Fruit fly (Drosophila melanogaster): ENCODE measurements around the gene CG9586.

CG9586 gene

DNA sequence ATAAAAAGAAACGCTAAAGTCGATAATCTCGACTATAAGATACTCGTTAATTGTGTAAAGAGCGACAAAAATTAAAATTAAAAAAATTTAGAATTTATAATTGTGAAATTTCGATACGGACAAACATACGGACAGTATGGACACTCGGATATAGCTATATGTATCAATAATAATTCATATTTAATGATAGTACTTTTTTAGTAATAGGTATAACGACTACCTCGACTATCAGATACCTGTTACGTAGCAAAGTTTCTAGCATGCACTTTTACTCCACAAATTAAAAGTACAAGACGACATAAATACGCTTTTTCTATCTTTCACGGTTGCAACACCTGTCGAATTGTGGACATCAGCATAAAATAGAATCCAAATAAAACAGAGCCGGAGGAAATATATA, 6.6 kb upstream of the CG9586 start:
- TF ChIP-seq pan (optimal IDR thresholded peaks at IDR 0.05) (no peak), psq (optimal IDR thresholded peaks at IDR 0.05) (no peak), Dll (optimal IDR thresholded peaks at IDR 0.05) (no peak), usp (GFP tag; optimal IDR thresholded peaks at IDR 0.05) (no peak)

DNA sequence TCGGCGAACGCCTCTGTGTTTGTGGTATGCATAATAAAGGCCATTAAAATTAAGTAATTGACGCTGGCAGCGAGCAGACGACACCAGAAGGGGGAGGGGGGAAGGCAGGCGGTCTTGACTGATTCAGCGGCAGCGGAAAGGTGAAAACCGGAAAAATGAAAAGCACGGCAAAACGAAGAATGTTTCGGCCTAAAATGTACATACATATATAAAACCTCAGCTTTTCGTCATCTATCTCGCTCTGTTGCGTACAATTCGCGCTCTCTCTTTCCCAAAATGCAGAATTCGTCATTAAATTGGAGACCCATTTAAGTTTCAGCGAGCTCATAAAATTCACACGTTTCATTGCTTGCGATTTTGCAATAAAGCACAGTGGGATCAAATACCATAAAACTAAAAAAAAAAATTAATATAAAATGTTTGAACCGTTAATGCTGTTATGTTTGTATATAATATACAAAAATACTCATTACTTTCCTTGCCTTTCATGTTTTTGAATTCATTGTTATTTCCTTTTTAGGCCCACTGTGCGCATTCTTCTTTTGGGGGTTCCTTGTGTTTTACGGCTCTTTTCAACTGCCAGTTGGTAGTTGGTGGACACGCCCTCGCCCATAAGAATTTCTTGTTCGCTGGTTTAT, 1.8 kb upstream of the CG9586 start:
- TF ChIP-seq pan (optimal IDR thresholded peaks at IDR 0.05): no peak
- TF ChIP-seq CG8478 (optimal IDR thresholded peaks at IDR 0.05): no peak
- TF ChIP-seq usp (GFP tag; optimal IDR thresholded peaks at IDR 0.05): no peak
- no peak for TF ChIP-seq EcR (GFP tag; optimal IDR thresholded peaks at IDR 0.05)
- no peak for TF ChIP-seq Dll (optimal IDR thresholded peaks at IDR 0.05)
- no peak for TF ChIP-seq psq (optimal IDR thresholded peaks at IDR 0.05)

DNA sequence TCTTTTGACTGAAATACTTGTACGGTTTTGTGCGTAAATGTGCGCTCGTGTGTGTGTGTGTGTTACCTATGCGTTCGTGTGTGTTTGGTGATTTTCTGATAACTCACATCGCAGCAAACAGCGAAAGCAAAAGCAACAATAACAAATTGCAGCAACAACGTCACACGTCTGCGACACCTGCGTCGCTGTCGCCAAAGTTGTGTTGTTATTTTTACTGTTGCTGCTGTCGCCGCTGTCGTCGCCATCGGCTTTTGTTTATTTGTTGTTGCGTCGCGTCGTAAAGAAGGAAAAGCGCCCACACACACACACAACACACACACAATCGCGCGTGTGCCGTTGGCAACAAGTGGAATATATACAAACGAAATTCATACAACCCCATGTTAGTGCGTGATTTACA, 687 bp upstream of the CG9586 start:
- TF ChIP-seq psq (optimal IDR thresholded peaks at IDR 0.05): no peak
- TF ChIP-seq Dll (optimal IDR thresholded peaks at IDR 0.05): no peak
- TF ChIP-seq CG8478 (optimal IDR thresholded peaks at IDR 0.05): no peak
- no peak for TF ChIP-seq usp (GFP tag; optimal IDR thresholded peaks at IDR 0.05)
- no peak for TF ChIP-seq EcR (GFP tag; optimal IDR thresholded peaks at IDR 0.05)
- no peak for TF ChIP-seq pan (optimal IDR thresholded peaks at IDR 0.05)

DNA sequence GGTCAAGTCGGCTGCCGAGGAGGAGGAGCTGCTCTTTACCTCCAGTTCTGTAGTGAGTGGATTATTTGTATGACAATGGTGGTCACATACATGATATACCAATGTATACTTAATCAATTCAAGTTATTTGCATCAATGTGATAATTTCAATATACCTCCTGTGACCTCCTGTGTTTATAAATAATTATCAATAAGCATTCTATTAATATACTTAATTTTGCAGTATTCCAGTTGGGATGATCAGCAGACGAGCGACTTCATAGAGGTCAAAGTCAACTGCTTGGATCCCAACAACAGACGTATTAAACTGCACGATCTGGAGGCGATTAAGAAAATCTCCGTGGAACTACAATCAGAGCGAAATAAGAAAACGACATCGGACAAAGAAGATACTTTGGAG, 1.5 kb downstream of the CG9586 start:
- TF ChIP-seq CG8478 (optimal IDR thresholded peaks at IDR 0.05) (no peak), usp (GFP tag; optimal IDR thresholded peaks at IDR 0.05) (no peak), psq (optimal IDR thresholded peaks at IDR 0.05) (no peak), Dll (optimal IDR thresholded peaks at IDR 0.05) (no peak), EcR (GFP tag; optimal IDR thresholded peaks at IDR 0.05) (no peak), pan (optimal IDR thresholded peaks at IDR 0.05) (no peak)

DNA sequence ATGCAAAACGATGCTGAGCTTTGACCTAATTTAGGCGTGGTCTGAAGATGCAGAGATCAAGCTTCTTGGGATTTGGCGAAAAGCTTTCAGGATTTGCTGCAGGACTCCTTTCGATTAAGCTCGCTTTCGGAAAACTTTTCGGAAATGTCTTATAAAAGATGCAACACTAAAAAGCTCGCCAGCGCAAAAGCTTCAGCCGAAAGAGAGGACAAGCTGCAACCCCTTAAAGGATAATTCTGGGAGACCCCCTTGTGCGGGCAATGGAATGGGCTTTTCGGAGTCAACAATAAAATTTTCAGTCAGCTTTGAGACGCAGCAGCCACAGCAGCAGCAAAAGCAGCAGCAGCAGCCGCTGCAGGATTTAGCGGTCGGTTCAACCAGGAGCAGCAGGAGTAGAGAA, 2.4 kb downstream of the CG9586 start, which contains the start of gene CG13108:
Gene CG13108 (plus strand): TSS at position 301 of the 400 bp plus-strand sequence.
- TF ChIP-seq usp (GFP tag; optimal IDR thresholded peaks at IDR 0.05) (no peak), psq (optimal IDR thresholded peaks at IDR 0.05) (no peak), pan (optimal IDR thresholded peaks at IDR 0.05) (no peak), Dll (optimal IDR thresholded peaks at IDR 0.05) (no peak), CG8478 (optimal IDR thresholded peaks at IDR 0.05) (no peak), EcR (GFP tag; optimal IDR thresholded peaks at IDR 0.05) (no peak)

DNA sequence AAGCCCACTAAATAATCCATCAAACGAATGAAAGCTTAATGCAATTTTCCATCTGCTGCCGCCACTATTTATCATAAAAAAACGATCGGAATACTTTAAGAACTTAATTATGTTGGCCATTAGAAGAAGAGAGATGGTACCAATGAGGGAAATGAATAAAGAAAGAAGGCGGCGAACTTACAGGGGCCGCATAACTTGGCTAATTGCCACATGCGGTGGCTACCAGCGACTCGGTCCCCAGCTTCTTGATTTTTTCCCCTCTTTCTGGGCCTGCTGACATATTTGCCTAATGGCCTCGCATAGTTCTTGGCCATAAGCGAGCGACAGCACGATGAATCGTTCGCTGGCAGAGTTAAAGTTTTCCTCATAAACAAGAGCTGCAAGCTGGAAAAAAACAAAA, 6.2 kb downstream of the CG9586 start:
- TF ChIP-seq Dll (optimal IDR thresholded peaks at IDR 0.05): no peak
- no peak for TF ChIP-seq CG8478 (optimal IDR thresholded peaks at IDR 0.05)
- TF ChIP-seq usp (GFP tag; optimal IDR thresholded peaks at IDR 0.05): no peak
- no peak for TF ChIP-seq EcR (GFP tag; optimal IDR thresholded peaks at IDR 0.05)
- no peak for TF ChIP-seq psq (optimal IDR thresholded peaks at IDR 0.05)
- TF ChIP-seq pan (optimal IDR thresholded peaks at IDR 0.05): no peak

DNA sequence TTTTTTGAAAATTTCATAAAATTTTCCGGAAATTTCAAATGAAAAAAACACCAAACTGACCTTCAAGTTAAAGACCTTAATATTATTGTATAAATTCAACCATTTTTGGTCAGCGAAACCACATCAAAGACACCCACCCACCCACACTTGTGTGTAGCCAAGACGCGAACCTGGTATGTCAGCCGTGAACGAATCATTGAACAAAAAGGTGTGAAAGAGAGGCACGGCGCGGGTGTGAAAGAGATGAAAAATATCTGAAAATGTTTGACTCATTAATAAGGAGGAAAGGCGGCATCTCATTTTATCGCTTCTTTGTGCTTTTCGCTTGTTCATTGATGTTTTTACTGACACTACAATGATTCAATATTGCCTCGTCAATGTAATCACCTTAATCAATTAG, 8.0 kb downstream of the CG9586 start:
- no peak for TF ChIP-seq CG8478 (optimal IDR thresholded peaks at IDR 0.05)
- no peak for TF ChIP-seq psq (optimal IDR thresholded peaks at IDR 0.05)
- no peak for TF ChIP-seq Dll (optimal IDR thresholded peaks at IDR 0.05)
- no peak for TF ChIP-seq EcR (GFP tag; optimal IDR thresholded peaks at IDR 0.05)
- TF ChIP-seq pan (optimal IDR thresholded peaks at IDR 0.05): no peak
- TF ChIP-seq usp (GFP tag; optimal IDR thresholded peaks at IDR 0.05): no peak

DNA sequence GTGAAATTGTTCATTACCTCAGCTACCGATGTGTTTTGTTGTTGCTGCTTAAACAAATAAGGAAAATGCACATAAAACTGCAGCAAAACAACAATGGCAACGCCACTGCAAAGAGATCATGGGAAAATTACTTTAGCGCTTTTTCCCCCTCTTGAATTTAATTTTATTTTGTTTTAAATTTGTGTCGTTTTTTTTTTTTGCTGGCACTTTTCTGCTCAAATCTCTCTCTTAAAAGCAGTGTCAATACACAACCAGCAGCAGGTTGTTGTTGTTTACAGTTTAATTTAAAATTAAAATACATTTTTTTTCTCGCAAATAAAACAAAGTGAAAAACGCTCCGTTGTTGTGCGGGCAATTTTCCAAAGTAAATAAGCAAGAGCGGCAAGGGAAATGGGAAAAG, 8.5 kb downstream of the CG9586 start:
- no peak for TF ChIP-seq usp (GFP tag; optimal IDR thresholded peaks at IDR 0.05)

DNA sequence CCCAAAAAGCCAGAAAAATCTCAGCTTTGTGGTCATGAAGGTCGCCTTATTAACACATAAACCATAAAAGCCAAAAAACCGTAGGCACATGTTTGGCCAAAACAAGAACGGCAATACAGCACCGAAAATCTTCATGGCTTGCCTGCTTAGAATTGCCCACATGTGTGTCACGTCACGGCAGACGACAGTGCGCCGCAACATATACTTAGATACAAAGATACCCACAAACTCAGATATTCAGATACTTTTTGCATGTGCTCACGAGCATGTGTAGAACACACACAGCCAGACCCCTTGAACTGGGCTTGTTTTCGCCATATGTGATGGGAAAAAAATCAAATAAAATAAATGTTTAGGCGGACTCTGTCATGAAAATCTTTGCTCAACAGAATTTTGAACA, 15.5 kb downstream of the CG9586 start:
- TF ChIP-seq Dll (optimal IDR thresholded peaks at IDR 0.05) (no peak), CG8478 (optimal IDR thresholded peaks at IDR 0.05) (no peak), pan (optimal IDR thresholded peaks at IDR 0.05) (no peak), EcR (GFP tag; optimal IDR thresholded peaks at IDR 0.05) (no peak), usp (GFP tag; optimal IDR thresholded peaks at IDR 0.05) (no peak), psq (optimal IDR thresholded peaks at IDR 0.05) (no peak)

DNA sequence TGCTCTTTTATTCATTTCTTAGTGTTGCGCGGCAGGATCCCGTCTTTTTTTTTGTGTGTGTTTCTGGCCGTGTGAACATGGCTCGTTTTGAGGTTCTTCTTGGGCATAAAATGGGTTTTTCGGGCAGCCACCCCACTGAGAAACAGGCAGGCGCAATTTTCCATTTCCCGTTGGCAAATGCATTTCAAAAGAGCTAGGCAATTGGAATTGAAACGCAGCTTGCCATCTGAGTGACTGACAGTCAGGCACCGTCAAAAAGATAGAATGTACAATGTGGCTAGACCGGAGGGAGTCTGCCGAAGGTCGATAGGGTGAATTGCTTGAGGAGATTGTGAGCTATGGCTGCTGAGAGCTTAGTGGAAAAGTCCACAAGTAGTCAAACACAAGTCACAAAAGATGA, 16.2 kb downstream of the CG9586 start:
- no peak for TF ChIP-seq EcR (GFP tag; optimal IDR thresholded peaks at IDR 0.05)
- no peak for TF ChIP-seq pan (optimal IDR thresholded peaks at IDR 0.05)
- no peak for TF ChIP-seq CG8478 (optimal IDR thresholded peaks at IDR 0.05)
- TF ChIP-seq psq (optimal IDR thresholded peaks at IDR 0.05): no peak
- TF ChIP-seq usp (GFP tag; optimal IDR thresholded peaks at IDR 0.05): no peak
- no peak for TF ChIP-seq Dll (optimal IDR thresholded peaks at IDR 0.05)

DNA sequence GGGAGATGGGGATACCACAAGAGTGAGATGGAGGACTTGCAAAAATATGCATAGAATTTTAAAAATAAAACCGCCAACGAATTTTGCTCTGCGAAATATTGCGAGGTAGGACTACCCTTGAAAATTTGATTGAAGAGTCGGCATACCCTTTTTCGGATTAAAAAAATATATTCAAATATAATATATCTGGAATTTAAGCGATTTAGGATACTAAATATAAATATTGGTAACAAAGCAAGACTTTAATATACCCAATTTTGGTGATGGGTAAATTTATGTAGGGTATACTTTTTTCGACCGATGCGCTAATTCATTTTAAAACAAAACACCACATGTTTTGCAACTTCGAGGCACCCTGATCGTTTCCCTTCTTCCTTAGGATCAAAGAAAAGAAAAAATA, 16.9 kb downstream of the CG9586 start:
- TF ChIP-seq EcR (GFP tag; optimal IDR thresholded peaks at IDR 0.05) (no peak), Dll (optimal IDR thresholded peaks at IDR 0.05) (no peak), psq (optimal IDR thresholded peaks at IDR 0.05) (no peak), usp (GFP tag; optimal IDR thresholded peaks at IDR 0.05) (no peak), CG8478 (optimal IDR thresholded peaks at IDR 0.05) (no peak), pan (optimal IDR thresholded peaks at IDR 0.05) (no peak)

DNA sequence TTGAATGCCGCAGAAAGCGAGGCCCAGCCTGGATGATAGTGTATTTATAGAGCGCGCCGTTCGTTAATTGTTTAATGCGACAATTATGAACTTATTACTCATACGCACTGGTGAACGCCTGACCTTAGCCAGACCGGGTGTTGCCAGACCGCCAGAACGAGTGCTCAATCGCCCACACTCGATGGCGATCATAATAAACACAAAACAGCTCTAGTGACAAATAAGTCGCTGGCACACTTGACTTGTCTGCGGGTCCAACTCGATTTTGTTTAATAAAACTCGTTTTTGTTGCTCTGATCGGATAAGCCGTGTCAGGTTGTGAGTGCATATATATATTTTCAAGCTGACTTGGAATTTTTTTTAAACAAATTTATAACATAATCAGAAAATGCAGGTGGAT, 18.2 kb downstream of the CG9586 start:
- no peak for TF ChIP-seq usp (GFP tag; optimal IDR thresholded peaks at IDR 0.05)
- TF ChIP-seq Dll (optimal IDR thresholded peaks at IDR 0.05): no peak
- no peak for TF ChIP-seq pan (optimal IDR thresholded peaks at IDR 0.05)
- no peak for TF ChIP-seq CG8478 (optimal IDR thresholded peaks at IDR 0.05)
- TF ChIP-seq EcR (GFP tag; optimal IDR thresholded peaks at IDR 0.05): no peak
- no peak for TF ChIP-seq psq (optimal IDR thresholded peaks at IDR 0.05)

DNA sequence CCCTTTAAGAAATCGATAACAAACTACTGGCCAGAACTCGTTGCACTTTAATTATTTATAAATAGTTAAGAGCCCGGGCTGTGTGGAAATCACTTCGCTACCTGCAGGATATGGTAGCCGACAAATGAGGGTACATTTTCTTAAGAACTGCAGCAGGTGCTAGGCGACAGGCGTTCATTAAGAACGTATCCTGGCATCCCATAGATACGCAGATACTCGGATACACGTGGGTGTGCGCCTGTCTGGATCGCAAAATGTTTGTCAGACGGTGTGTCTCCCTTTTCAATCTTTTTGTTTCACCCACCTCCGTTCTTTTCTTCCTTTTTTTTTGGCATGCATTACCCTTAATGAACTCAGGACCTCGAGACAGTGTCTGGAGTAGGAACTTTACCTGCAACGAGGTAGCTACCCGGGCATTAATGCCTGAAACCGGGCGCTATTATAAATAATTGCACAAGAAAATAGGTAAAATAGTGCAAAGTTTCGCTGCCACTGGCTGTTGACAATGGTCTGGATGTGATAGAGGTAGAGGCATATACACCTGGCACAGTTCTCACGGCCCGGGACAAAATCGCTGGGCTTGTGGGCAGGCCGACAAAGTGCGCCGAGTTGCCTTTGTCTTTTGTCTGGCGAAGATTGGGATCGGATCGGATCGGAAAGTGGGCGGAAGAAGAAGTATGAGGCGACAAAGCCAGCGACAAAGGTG, 19.9 kb downstream of the CG9586 start:
- TF ChIP-seq psq (optimal IDR thresholded peaks at IDR 0.05) (no peak), CG8478 (optimal IDR thresholded peaks at IDR 0.05) (no peak), Dll (optimal IDR thresholded peaks at IDR 0.05) (no peak), EcR (GFP tag; optimal IDR thresholded peaks at IDR 0.05) (no peak)
